Fruit fly (Drosophila melanogaster) Kc167 (cell line): ENCODE data around the gene PGRP-SB1.

ENCODE experiments used
- Sin3A ChIP-seq: fragments of >200 bp; optimal IDR thresholded peaks from 2 replicates; lab custom pipeline; 2018; ENCODE audit warnings: missing external identifiers
- psq ChIP-seq: fragments of >200 bp; optimal IDR thresholded peaks from 2 replicates; lab custom pipeline; 2017; ENCODE audit warnings: missing external identifiers
- ttk ChIP-seq: sonication (Bioruptor generic); optimal IDR thresholded peaks from 2 replicates; lab custom pipeline; 2017; ENCODE audit warnings: missing external identifiers

DNA sequence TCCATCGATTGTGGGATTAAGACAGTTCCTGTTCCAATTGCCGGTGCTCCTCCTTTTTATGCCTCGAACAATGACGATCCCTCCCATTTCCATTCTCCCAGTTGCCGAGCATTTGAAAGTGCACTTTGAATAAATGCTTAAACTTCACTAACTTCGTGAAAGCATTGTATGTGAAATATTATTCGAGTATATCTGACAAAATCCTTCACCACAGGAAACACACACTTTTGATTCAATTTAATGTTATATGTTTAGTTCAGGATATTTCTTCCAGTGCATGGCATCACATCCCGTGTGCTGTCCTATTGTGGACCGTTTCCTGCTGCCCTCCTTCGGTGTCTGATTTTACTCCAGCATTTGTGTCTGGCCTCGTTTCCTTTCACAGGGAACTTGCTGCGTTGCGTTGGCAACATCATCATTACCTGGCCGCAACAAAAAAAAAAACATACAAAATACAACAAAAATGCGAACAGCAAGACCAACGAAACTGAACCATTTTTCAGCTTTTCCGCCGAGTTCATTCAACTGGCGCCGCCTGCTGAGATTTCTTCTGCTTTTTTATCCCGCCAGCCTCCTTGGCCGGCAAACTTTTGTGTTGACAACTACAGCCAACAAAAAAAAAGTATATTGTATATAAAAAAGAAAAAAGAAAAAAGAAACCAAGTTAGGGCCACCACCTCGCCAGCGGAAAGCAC lies 24.8 kb upstream of the PGRP-SB1 start:
- TF ChIP-seq psq (lab: Kevin White, UChicago) = no peak
- no peak for TF ChIP-seq ttk (lab: Kevin White, UChicago)
- TF ChIP-seq Sin3A (lab: Kevin White, UChicago) = no peak
